Fruit fly (Drosophila melanogaster) ovary, adult (tissue): ENCODE results near the gene CG44006.

Source experiments
- CG17801 ChIP-seq: fragments of 200-800 bp; optimal IDR thresholded peaks from 2 replicates; lab custom pipeline; 2019; ENCODE audit warnings: missing biosample characterization, mild to moderate bottlenecking, missing genetic modification characterization, moderate library complexity; ENCODE audit not compliant: partially characterized antibody

CG44006 gene

dm6 chr3L:18070050-18070449 is at the start of gene CG44006:
CG44006 (minus strand) TSS chr3L:18070150.
- no peak for TF ChIP-seq CG17801 (GFP tag; lab: Kevin White, UChicago)

- peak; percentile 72 for TF ChIP-seq CG17801 (GFP tag; lab: Kevin White, UChicago)
Measured at dm6 chr3L:18114038-18114926, 44.3 kb upstream of the CG44006 start.

dm6 chr3L:18112669-18113068 is 42.7 kb upstream of the CG44006 start, which contains the start of the genes CG32195 and CG7341:
CG32195 (plus strand) TSS chr3L:18112959.
CG7341 (plus strand) TSS chr3L:18112959.
- TF ChIP-seq CG17801 (GFP tag; lab: Kevin White, UChicago): no peak

dm6 chr3L:18109459-18109863 is 39.5 kb upstream of the CG44006 start, which contains the start of the genes Polr3D and mus304:
Polr3D (minus strand) TSS chr3L:18109574.
mus304 (plus strand) TSS chr3L:18109814.
- no peak for TF ChIP-seq CG17801 (GFP tag; lab: Kevin White, UChicago)

- no peak for TF ChIP-seq CG17801 (GFP tag; lab: Kevin White, UChicago)
Measured at dm6 chr3L:18106021-18106944, 36.3 kb upstream of the CG44006 start, which contains the start of the genes CG13698 and mRpS26. CG13698 (minus strand) TSS chr3L:18106149. mRpS26 (plus strand) TSS chr3L:18106579.

dm6 chr3L:18105343-18106020 is 35.5 kb upstream of the CG44006 start:
- no peak for TF ChIP-seq CG17801 (GFP tag; lab: Kevin White, UChicago)

- no peak for TF ChIP-seq CG17801 (GFP tag; lab: Kevin White, UChicago)
Measured at dm6 chr3L:18102161-18102565, 32.2 kb upstream of the CG44006 start.

- TF ChIP-seq CG17801 (GFP tag; lab: Kevin White, UChicago): peak; percentile 48
Measured at dm6 chr3L:18101421-18101996, 31.6 kb upstream of the CG44006 start.

- no peak for TF ChIP-seq CG17801 (GFP tag; lab: Kevin White, UChicago)
Measured at dm6 chr3L:18099715-18100114, 29.8 kb upstream of the CG44006 start.

- TF ChIP-seq CG17801 (GFP tag; lab: Kevin White, UChicago): no peak
Measured at dm6 chr3L:18096726-18097125, 26.8 kb upstream of the CG44006 start.

dm6 chr3L:18093875-18094274 is 23.9 kb upstream of the CG44006 start:
- no peak for TF ChIP-seq CG17801 (GFP tag; lab: Kevin White, UChicago)

dm6 chr3L:18088027-18088426 is 18.1 kb upstream of the CG44006 start:
- TF ChIP-seq CG17801 (GFP tag; lab: Kevin White, UChicago): no peak

- TF ChIP-seq CG17801 (GFP tag; lab: Kevin White, UChicago): no peak
Measured at dm6 chr3L:18086754-18087685, 17.1 kb upstream of the CG44006 start, which contains the start of gene CG34253. CG34253 (minus strand) TSS chr3L:18087320.
